Worm (Caenorhabditis elegans) whole organism, L3 larva: ENCODE measurements around the gene chil-9.

Source experiments
- R02D3.7 ChIP-seq: fragments of 150-350 bp; optimal IDR thresholded peaks from 2 replicates; lab custom pipeline; 2014; ENCODE audit warnings: missing biosample characterization, missing genetic modification characterization
- ZK546.5 ChIP-seq: sonication (generic microtip); optimal IDR thresholded peaks from 2 replicates; lab custom pipeline; 2017; ENCODE audit warnings: missing biosample characterization, missing genetic modification characterization
- aly-2 ChIP-seq: fragments of 150-350 bp; optimal IDR thresholded peaks from 2 replicates; lab custom pipeline; 2014; ENCODE audit warnings: missing biosample characterization, missing genetic modification characterization
- ceh-16 ChIP-seq: sonication (generic microtip); optimal IDR thresholded peaks from 2 replicates; lab custom pipeline; 2017; ENCODE audit warnings: missing biosample characterization, missing genetic modification characterization
- ceh-82 ChIP-seq: fragments of 150-350 bp; optimal IDR thresholded peaks from 2 replicates; lab custom pipeline; 2014; ENCODE audit warnings: missing biosample characterization, missing genetic modification characterization
- ceh-9 ChIP-seq: sonication (generic microtip); optimal IDR thresholded peaks from 2 replicates; lab custom pipeline; 2018; ENCODE audit warnings: missing biosample characterization, missing genetic modification characterization
- daf-12 ChIP-seq: fragments of 150-350 bp; optimal IDR thresholded peaks from 2 replicates; lab custom pipeline; 2014; ENCODE audit warnings: missing biosample characterization, missing genetic modification reagents, missing genetic modification characterization
- egl-5 ChIP-seq: fragments of 150-350 bp; optimal IDR thresholded peaks from 2 replicates; lab custom pipeline; 2017; ENCODE audit warnings: missing biosample characterization, missing genetic modification reagents, missing genetic modification characterization, inconsistent platforms
- elt-1 ChIP-seq: fragments of 150-350 bp; optimal IDR thresholded peaks from 2 replicates; lab custom pipeline; 2014; ENCODE audit warnings: missing biosample characterization, missing genetic modification characterization
- fkh-10 ChIP-seq: sonication (generic microtip); optimal IDR thresholded peaks from 2 replicates; lab custom pipeline; 2017; ENCODE audit warnings: missing biosample characterization, missing genetic modification reagents, missing genetic modification characterization
- fkh-2 ChIP-seq: fragments of 150-350 bp; optimal IDR thresholded peaks from 2 replicates; lab custom pipeline; 2014; ENCODE audit warnings: missing biosample characterization, missing genetic modification reagents, missing genetic modification characterization
- hmg-11 ChIP-seq: sonication (generic microtip); optimal IDR thresholded peaks from 2 replicates; lab custom pipeline; 2016; ENCODE audit warnings: missing genetic modification characterization, missing compliant biosample characterization
- jun-1 ChIP-seq: fragments of 150-350 bp; optimal IDR thresholded peaks from 2 replicates; lab custom pipeline; 2014; ENCODE audit warnings: missing biosample characterization, missing genetic modification reagents, missing genetic modification characterization
- lin-15B ChIP-seq: fragments of 150-350 bp; optimal IDR thresholded peaks from 2 replicates; lab custom pipeline; 2014; ENCODE audit warnings: missing biosample characterization, missing genetic modification characterization
- lsy-12 ChIP-seq: sonication (generic microtip); optimal IDR thresholded peaks from 2 replicates; lab custom pipeline; 2016; ENCODE audit warnings: mild to moderate bottlenecking, missing genetic modification characterization, missing compliant biosample characterization
- mdl-1 ChIP-seq: fragments of 150-350 bp; optimal IDR thresholded peaks from 2 replicates; lab custom pipeline; 2014; ENCODE audit warnings: missing biosample characterization, missing genetic modification characterization
- mml-1 ChIP-seq: fragments of 150-350 bp; sonication (generic microtip); optimal IDR thresholded peaks from 3 replicates; lab custom pipeline; 2014; ENCODE audit warnings: missing biosample characterization, missing genetic modification characterization
- nfya-1 ChIP-seq: sonication (generic microtip); optimal IDR thresholded peaks from 2 replicates; lab custom pipeline; 2017; ENCODE audit warnings: missing genetic modification characterization, mild to moderate bottlenecking, missing compliant biosample characterization, antibody characterized with exemption, moderate library complexity; ENCODE audit not compliant: insufficient read depth
- nhr-11 ChIP-seq: fragments of 150-350 bp; optimal IDR thresholded peaks from 2 replicates; lab custom pipeline; 2014; ENCODE audit warnings: missing biosample characterization, missing genetic modification characterization
- nhr-23 ChIP-seq: fragments of 150-350 bp; optimal IDR thresholded peaks from 2 replicates; lab custom pipeline; 2014; ENCODE audit warnings: missing biosample characterization, missing genetic modification reagents, missing genetic modification characterization
- nhr-237 ChIP-seq: fragments of 150-350 bp; optimal IDR thresholded peaks from 2 replicates; lab custom pipeline; 2014; ENCODE audit warnings: missing biosample characterization, missing genetic modification characterization
- nhr-28 ChIP-seq: fragments of 150-350 bp; optimal IDR thresholded peaks from 2 replicates; lab custom pipeline; 2014; ENCODE audit warnings: missing biosample characterization, missing genetic modification characterization
- nhr-43 ChIP-seq: sonication (generic microtip); optimal IDR thresholded peaks from 2 replicates; lab custom pipeline; 2016; ENCODE audit warnings: mild to moderate bottlenecking, missing genetic modification characterization, missing compliant biosample characterization; ENCODE audit not compliant: poor library complexity, severe bottlenecking
- nhr-76 ChIP-seq: fragments of 150-350 bp; sonication (generic microtip); optimal IDR thresholded peaks from 5 replicates; lab custom pipeline; 2014; ENCODE audit warnings: missing biosample characterization, missing genetic modification characterization
- nhr-77 ChIP-seq: fragments of 150-350 bp; optimal IDR thresholded peaks from 2 replicates; lab custom pipeline; 2014; ENCODE audit warnings: missing biosample characterization, missing genetic modification characterization
- pha-4 ChIP-seq: fragments of 150-350 bp; optimal IDR thresholded peaks from 2 replicates; lab custom pipeline; 2014; ENCODE audit warnings: missing biosample characterization, missing genetic modification reagents, missing genetic modification characterization
- pqm-1 ChIP-seq: fragments of 150-350 bp; optimal IDR thresholded peaks from 2 replicates; lab custom pipeline; 2017; ENCODE audit warnings: missing biosample characterization, missing genetic modification characterization, inconsistent platforms
- skn-1 ChIP-seq: fragments of 150-350 bp; optimal IDR thresholded peaks from 2 replicates; lab custom pipeline; 2014; ENCODE audit warnings: missing biosample characterization, missing genetic modification characterization
- snpc-4 ChIP-seq: fragments of 150-350 bp; optimal IDR thresholded peaks from 2 replicates; lab custom pipeline; 2014; ENCODE audit warnings: missing biosample characterization, missing genetic modification characterization
- tbx-2 ChIP-seq: sonication (generic microtip); optimal IDR thresholded peaks from 2 replicates; lab custom pipeline; 2016; ENCODE audit warnings: mild to moderate bottlenecking, missing genetic modification characterization, missing compliant biosample characterization
- unc-39 ChIP-seq: sonication (generic microtip); optimal IDR thresholded peaks from 4 replicates; lab custom pipeline; 2017; ENCODE audit warnings: missing biosample characterization, missing genetic modification characterization
- zag-1 ChIP-seq: fragments of 150-350 bp; optimal IDR thresholded peaks from 2 replicates; lab custom pipeline; 2014; ENCODE audit warnings: missing biosample characterization, missing genetic modification characterization
- ztf-11 ChIP-seq: fragments of 150-350 bp; optimal IDR thresholded peaks from 2 replicates; lab custom pipeline; 2014; ENCODE audit warnings: missing biosample characterization, missing genetic modification characterization

Gene chil-9

DNA sequence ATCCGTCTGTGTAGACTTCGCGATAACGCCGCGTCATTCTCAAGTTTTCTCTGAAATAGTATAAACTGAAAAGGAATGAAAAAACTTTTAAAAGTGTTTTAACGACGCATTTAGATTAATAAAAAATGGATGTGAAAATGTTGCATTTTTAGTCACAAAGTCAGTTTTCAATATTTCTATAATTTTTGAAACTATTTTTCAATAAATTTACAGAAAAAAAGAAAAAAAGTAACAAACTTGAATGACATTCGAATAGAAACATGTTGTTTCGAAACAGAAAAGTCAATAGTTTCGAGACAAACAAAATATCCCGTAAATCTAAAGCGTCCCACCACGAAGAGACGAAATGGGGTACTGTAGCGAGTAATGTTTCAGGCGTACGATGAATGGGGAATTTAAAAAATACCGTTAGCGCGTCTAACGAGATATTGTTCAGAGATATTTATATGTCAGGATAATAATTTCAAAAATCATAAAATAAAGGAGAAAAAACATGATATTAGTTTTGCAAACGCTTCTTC is 3.1 kb downstream of the chil-9 start, which contains the start of gene rnh-1.2:
Gene rnh-1.2, minus strand, starts transcription at position 51 of the 521 bp plus-strand sequence.
- TF ChIP-seq fkh-2 = no peak
- TF ChIP-seq pha-4 (tag; lab: Kevin White, UChicago) = no peak
- TF ChIP-seq skn-1 (tag; lab: Kevin White, UChicago) = no peak
- TF ChIP-seq unc-39 (tag; lab: Kevin White, UChicago) = no peak
- no peak for TF ChIP-seq ZK546.5 (tag; lab: Kevin White, UChicago)
- no peak for TF ChIP-seq aly-2 (tag; lab: Kevin White, UChicago)
- TF ChIP-seq mml-1 (tag; lab: Kevin White, UChicago) = no peak
- TF ChIP-seq mdl-1 (tag; lab: Kevin White, UChicago) = no peak
- no peak for TF ChIP-seq R02D3.7 (tag; lab: Kevin White, UChicago)
- TF ChIP-seq snpc-4 = no peak
- TF ChIP-seq nhr-28 (tag; lab: Kevin White, UChicago) = no peak
- TF ChIP-seq tbx-2 (tag; lab: Kevin White, UChicago) = no peak

ce11 chrII:9840313-9840712 is 4.8 kb downstream of the chil-9 start, which contains the start of gene ZK938.11:
Gene ZK938.11 (minus strand): TSS chrII:9840413.
- TF ChIP-seq ceh-9 = no peak
- no peak for TF ChIP-seq mdl-1 (tag; lab: Kevin White, UChicago)
- no peak for TF ChIP-seq nfya-1 (tag; lab: Kevin White, UChicago)
- no peak for TF ChIP-seq nhr-77
- TF ChIP-seq unc-39 (tag; lab: Kevin White, UChicago) = no peak
- TF ChIP-seq nhr-237 = no peak
- TF ChIP-seq nhr-76 (tag; lab: Kevin White, UChicago) = no peak
- TF ChIP-seq lsy-12 (tag; lab: Kevin White, UChicago) = no peak
- no peak for TF ChIP-seq nhr-28 (tag; lab: Kevin White, UChicago)
- TF ChIP-seq nhr-43 (tag; lab: Kevin White, UChicago) = no peak
- TF ChIP-seq skn-1 (tag; lab: Kevin White, UChicago) = no peak
- TF ChIP-seq elt-1 (tag; lab: Kevin White, UChicago) = no peak
- no peak for TF ChIP-seq nhr-11
- TF ChIP-seq nhr-23 (tag; lab: Kevin White, UChicago) = no peak

DNA sequence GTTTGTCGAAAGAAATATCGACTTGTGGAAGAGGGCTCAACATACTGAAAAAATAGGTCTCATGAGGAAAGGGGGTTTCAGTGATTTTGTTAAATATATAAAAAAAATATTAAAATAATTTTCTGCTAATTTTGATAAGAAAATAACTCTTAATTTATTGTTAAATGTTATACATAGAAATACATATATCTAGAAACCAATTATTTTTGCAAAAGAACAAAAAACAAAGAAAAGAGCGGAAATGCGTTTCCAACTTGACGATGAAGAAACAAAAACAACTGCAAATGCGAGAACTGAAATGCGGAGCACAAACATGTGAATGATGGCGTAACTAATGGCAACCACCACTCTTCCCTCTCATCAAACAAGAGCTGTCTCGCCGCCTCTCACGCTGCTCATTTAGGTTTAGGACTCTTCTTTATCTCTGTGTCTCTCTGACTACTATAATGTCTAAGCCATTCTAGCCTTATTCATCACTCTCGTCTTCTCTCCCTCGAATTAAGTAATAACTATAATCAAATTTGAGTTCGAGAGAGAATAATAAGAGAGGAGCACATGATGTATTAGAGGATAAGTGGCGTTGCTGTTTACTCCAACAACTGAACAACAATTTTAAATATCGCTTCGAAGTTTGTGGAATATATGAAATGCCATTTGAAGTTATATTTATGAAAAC is 6.7 kb downstream of the chil-9 start, which contains the start of gene arrd-4:
Gene arrd-4, minus strand, starts transcription at position 51 of the 676 bp plus-strand sequence.
- peak; percentile 86 for TF ChIP-seq nhr-11
- TF ChIP-seq unc-39 (tag; lab: Kevin White, UChicago) = no peak
- no peak for TF ChIP-seq jun-1
- no peak for TF ChIP-seq hmg-11
- no peak for TF ChIP-seq zag-1 (tag; lab: Kevin White, UChicago)

- TF ChIP-seq nfya-1 (tag; lab: Kevin White, UChicago) = no peak
- no peak for TF ChIP-seq fkh-10
- no peak for TF ChIP-seq pha-4 (tag; lab: Kevin White, UChicago)
- no peak for TF ChIP-seq daf-12 (tag; lab: Kevin White, UChicago)
- no peak for TF ChIP-seq egl-5 (tag; lab: Kevin White, UChicago)
Measured at ce11 chrII:9835958-9836357, 9.2 kb downstream of the chil-9 start.

DNA sequence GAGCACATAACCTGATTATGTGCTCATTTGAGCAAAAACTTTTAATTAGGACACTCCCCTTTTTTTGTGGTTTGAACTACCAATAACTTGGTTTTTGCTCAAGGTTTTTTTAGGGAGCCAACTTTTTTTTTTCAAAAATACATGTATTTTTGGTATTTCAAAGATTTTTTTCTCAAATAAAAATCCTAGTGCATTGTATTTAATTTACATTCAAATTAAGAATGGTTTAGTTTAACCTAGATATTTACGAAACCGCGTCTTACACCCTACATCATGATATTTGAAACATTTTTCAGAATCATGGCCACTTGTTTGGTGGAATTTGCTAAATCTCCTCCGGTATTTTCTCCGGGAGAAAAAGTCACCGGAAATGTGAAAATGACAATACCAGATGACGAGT is 10.2 kb downstream of the chil-9 start, which contains the start of gene arrd-5:
Gene arrd-5, plus strand, starts transcription at position 301 of the 400 bp plus-strand sequence.
- no peak for TF ChIP-seq mdl-1 (tag; lab: Kevin White, UChicago)
- TF ChIP-seq fkh-2 = no peak
- TF ChIP-seq mml-1 (tag; lab: Kevin White, UChicago) = no peak
- no peak for TF ChIP-seq ceh-16 (tag; lab: Kevin White, UChicago)
- no peak for TF ChIP-seq nhr-28 (tag; lab: Kevin White, UChicago)
- TF ChIP-seq skn-1 (tag; lab: Kevin White, UChicago) = no peak
- no peak for TF ChIP-seq lsy-12 (tag; lab: Kevin White, UChicago)
- no peak for TF ChIP-seq tbx-2 (tag; lab: Kevin White, UChicago)
- TF ChIP-seq daf-12 (tag; lab: Kevin White, UChicago) = no peak
- no peak for TF ChIP-seq ceh-82 (tag; lab: Kevin White, UChicago)
- no peak for TF ChIP-seq nhr-11
- TF ChIP-seq unc-39 (tag; lab: Kevin White, UChicago) = no peak
- TF ChIP-seq nhr-77 = no peak
- no peak for TF ChIP-seq pha-4 (tag; lab: Kevin White, UChicago)
- no peak for TF ChIP-seq nfya-1 (tag; lab: Kevin White, UChicago)
- no peak for TF ChIP-seq ztf-11 (tag; lab: Kevin White, UChicago)
- no peak for TF ChIP-seq pqm-1
- TF ChIP-seq lin-15B (tag; lab: Kevin White, UChicago) = no peak
